Worm (Caenorhabditis elegans) whole organism, L4 larva: ENCODE results near the gene acs-20.

Source experiments
- T20F7.1 ChIP-seq: fragments of 200-800 bp; sonication (Bioruptor generic); optimal IDR thresholded peaks from 2 replicates; lab custom pipeline; 2018; ENCODE audit warnings: mild to moderate bottlenecking, missing genetic modification characterization, missing compliant biosample characterization
- ZK337.2 ChIP-seq: fragments of 200-800 bp; sonication (Bioruptor generic); IDR thresholded peaks from 2 replicates; pipeline ENCODE4 v1.3.6; 2022; ENCODE audit warnings: missing genetic modification reagents, missing genetic modification characterization, missing compliant biosample characterization
- aha-1 ChIP-seq: fragments of 150-350 bp; peaks from one replicate; lab custom pipeline; 2014; ENCODE audit warnings: missing biosample characterization, missing genetic modification characterization
- aly-2 ChIP-seq: sonication (generic microtip); optimal IDR thresholded peaks from 2 replicates; lab custom pipeline; 2018; ENCODE audit warnings: missing biosample characterization, missing genetic modification characterization
- ama-1 ChIP-seq: fragments of 150-350 bp; optimal IDR thresholded peaks from 2 replicates; lab custom pipeline; 2014; ENCODE audit warnings: inconsistent platforms, mixed read lengths
- ceh-20 ChIP-seq: fragments of 200-800 bp; sonication (Bioruptor generic); IDR thresholded peaks from 2 replicates; pipeline ENCODE4 v1.3.6; 2022; ENCODE audit warnings: missing genetic modification reagents, missing genetic modification characterization, missing compliant biosample characterization
- ceh-44 ChIP-seq: fragments of 200-800 bp; sonication (Bioruptor generic); IDR thresholded peaks from 2 replicates; pipeline ENCODE4 v1.3.6; 2022; ENCODE audit warnings: missing genetic modification reagents, missing genetic modification characterization, missing compliant biosample characterization
- ceh-82 ChIP-seq: sonication (generic microtip); optimal IDR thresholded peaks from 2 replicates; lab custom pipeline; 2017; ENCODE audit warnings: missing biosample characterization, missing genetic modification characterization
- ces-1 ChIP-seq: fragments of 150-350 bp; sonication (generic microtip); optimal IDR thresholded peaks from 4 replicates; lab custom pipeline; 2014; ENCODE audit warnings: missing biosample characterization, missing genetic modification reagents, missing genetic modification characterization
- daf-16 ChIP-seq, 3 experiments: sonication (generic microtip); optimal IDR thresholded peaks; 2 replicates each; lab custom pipeline; 2016 to 2017; ENCODE audit warnings: missing genetic modification characterization in 3 of 3, missing genetic modification reagents in 3 of 3, mild to moderate bottlenecking in 2 of 3, missing compliant biosample characterization in 2 of 3, missing biosample characterization in 1 of 3, moderate library complexity in 1 of 3
- dmd-6 ChIP-seq: fragments of 200-800 bp; sonication (Bioruptor generic); IDR thresholded peaks from 2 replicates; pipeline ENCODE4 v1.3.6; 2022; ENCODE audit warnings: missing genetic modification reagents, missing genetic modification characterization, missing compliant biosample characterization
- dve-1 ChIP-seq: sonication (generic microtip); optimal IDR thresholded peaks from 2 replicates; lab custom pipeline; 2017; ENCODE audit warnings: antibody characterized with exemption, mild to moderate bottlenecking, missing genetic modification characterization, missing compliant biosample characterization; ENCODE audit not compliant: insufficient read depth
- egl-27 ChIP-seq: sonication (generic microtip); optimal IDR thresholded peaks from 3 replicates; lab custom pipeline; 2017; ENCODE audit warnings: missing biosample characterization, missing genetic modification reagents, missing genetic modification characterization
- egl-43 ChIP-seq: fragments of 200-800 bp; sonication (Bioruptor generic); IDR thresholded peaks from 2 replicates; pipeline ENCODE4 v1.3.6; 2022; ENCODE audit warnings: missing genetic modification reagents, missing genetic modification characterization, missing compliant biosample characterization
- fkh-10 ChIP-seq: fragments of 150-350 bp; optimal IDR thresholded peaks from 2 replicates; lab custom pipeline; 2014; ENCODE audit warnings: missing biosample characterization, missing genetic modification reagents, missing genetic modification characterization
- fos-1 ChIP-seq: fragments of 150-350 bp; optimal IDR thresholded peaks from 2 replicates; lab custom pipeline; 2014; ENCODE audit warnings: missing biosample characterization, missing genetic modification characterization
- hlh-11 ChIP-seq: fragments of 200-800 bp; sonication (Bioruptor generic); optimal IDR thresholded peaks from 2 replicates; lab custom pipeline; 2018; ENCODE audit warnings: mild to moderate bottlenecking, missing genetic modification characterization, missing compliant biosample characterization
- hlh-30 ChIP-seq: sonication (generic microtip); optimal IDR thresholded peaks from 2 replicates; lab custom pipeline; 2017; ENCODE audit warnings: antibody characterized with exemption, mild to moderate bottlenecking, missing genetic modification characterization, missing compliant biosample characterization; ENCODE audit not compliant: insufficient read depth
- lim-7 ChIP-seq: fragments of 200-800 bp; sonication (Bioruptor generic); IDR thresholded peaks from 2 replicates; pipeline ENCODE4 v1.3.6; 2022; ENCODE audit warnings: missing genetic modification characterization, missing compliant biosample characterization
- lin-39 ChIP-seq: fragments of 150-350 bp; optimal IDR thresholded peaks from 2 replicates; lab custom pipeline; 2014; ENCODE audit warnings: missing biosample characterization, missing genetic modification reagents, missing genetic modification characterization
- lsy-2 ChIP-seq, 2 experiments: fragments of 150-350 bp in 1 of 2; sonication (generic microtip) in 1 of 2; optimal IDR thresholded peaks; 2 replicates each; lab custom pipeline; 2014 to 2017; ENCODE audit warnings: missing biosample characterization in 2 of 2, missing genetic modification characterization in 2 of 2
- mdl-1 ChIP-seq, 2 experiments: fragments of 150-350 bp in 1 of 2; sonication (generic microtip) in 1 of 2; optimal IDR thresholded peaks; 2 replicates each; lab custom pipeline; 2014 to 2017; ENCODE audit warnings: missing biosample characterization in 2 of 2, missing genetic modification characterization in 2 of 2
- mdt-29 ChIP-seq: fragments of 200-800 bp; sonication (Bioruptor generic); IDR thresholded peaks from 2 replicates; pipeline ENCODE4 v1.3.6; 2022; ENCODE audit warnings: missing genetic modification reagents, missing genetic modification characterization, missing compliant biosample characterization
- mep-1 ChIP-seq: fragments of 150-350 bp; sonication (generic microtip); optimal IDR thresholded peaks from 3 replicates; lab custom pipeline; 2014; ENCODE audit warnings: missing biosample characterization, missing genetic modification characterization
- nhr-102 ChIP-seq: sonication (generic microtip); optimal IDR thresholded peaks from 2 replicates; lab custom pipeline; 2016; ENCODE audit warnings: mild to moderate bottlenecking, missing genetic modification characterization, moderate library complexity, missing compliant biosample characterization
- nhr-25 ChIP-seq: sonication (generic microtip); optimal IDR thresholded peaks from 2 replicates; lab custom pipeline; 2017; ENCODE audit warnings: missing genetic modification characterization, mild to moderate bottlenecking, missing compliant biosample characterization, antibody characterized with exemption, moderate library complexity, borderline replicate concordance; ENCODE audit not compliant: insufficient read depth
- nhr-28 ChIP-seq: fragments of 150-350 bp; optimal IDR thresholded peaks from 2 replicates; lab custom pipeline; 2014; ENCODE audit warnings: missing biosample characterization, missing genetic modification characterization
- nhr-48 ChIP-seq: sonication (generic microtip); optimal IDR thresholded peaks from 2 replicates; lab custom pipeline; 2016; ENCODE audit warnings: mild to moderate bottlenecking, missing genetic modification characterization, missing compliant biosample characterization
- nhr-77 ChIP-seq: fragments of 150-350 bp; optimal IDR thresholded peaks from 2 replicates; lab custom pipeline; 2014; ENCODE audit warnings: missing biosample characterization, missing genetic modification characterization
- pqm-1 ChIP-seq: sonication (generic microtip); optimal IDR thresholded peaks from 2 replicates; lab custom pipeline; 2017; ENCODE audit warnings: missing biosample characterization, missing genetic modification characterization
- rbr-2 ChIP-seq: sonication (generic microtip); optimal IDR thresholded peaks from 2 replicates; lab custom pipeline; 2016; ENCODE audit warnings: missing genotype, missing genetic modification characterization, missing compliant biosample characterization
- tag-97 ChIP-seq: fragments of 200-800 bp; sonication (Bioruptor generic); IDR thresholded peaks from 2 replicates; pipeline ENCODE4 v1.3.6; 2022; ENCODE audit warnings: missing genetic modification characterization, missing compliant biosample characterization
- unc-62 ChIP-seq, 3 experiments: fragments of 150-350 bp in 1 of 3; sonication (generic microtip); optimal IDR thresholded peaks in 2 of 3; peaks in 1 of 3; 1 replicate in 1 of 3; 2 replicates in 2 of 3; lab custom pipeline; 2014 to 2017; ENCODE audit warnings: missing biosample characterization in 3 of 3, missing genetic modification characterization in 3 of 3, missing genetic modification reagents in 3 of 3, missing genotype in 1 of 3
- vab-7 ChIP-seq: fragments of 200-800 bp; sonication (Bioruptor generic); IDR thresholded peaks from 2 replicates; pipeline ENCODE4 v1.3.6; 2022; ENCODE audit warnings: missing genetic modification reagents, missing genetic modification characterization, missing compliant biosample characterization
- zfp-2 ChIP-seq: sonication (generic microtip); optimal IDR thresholded peaks from 2 replicates; lab custom pipeline; 2016; ENCODE audit warnings: mild to moderate bottlenecking, missing genetic modification characterization, missing compliant biosample characterization
- zfp-3 ChIP-seq: fragments of 200-800 bp; sonication (Bioruptor generic); conservative IDR thresholded peaks from 2 replicates; pipeline ENCODE4 v1.3.6; 2022; ENCODE audit warnings: missing genetic modification reagents, missing genetic modification characterization, missing compliant biosample characterization

Gene acs-20

DNA sequence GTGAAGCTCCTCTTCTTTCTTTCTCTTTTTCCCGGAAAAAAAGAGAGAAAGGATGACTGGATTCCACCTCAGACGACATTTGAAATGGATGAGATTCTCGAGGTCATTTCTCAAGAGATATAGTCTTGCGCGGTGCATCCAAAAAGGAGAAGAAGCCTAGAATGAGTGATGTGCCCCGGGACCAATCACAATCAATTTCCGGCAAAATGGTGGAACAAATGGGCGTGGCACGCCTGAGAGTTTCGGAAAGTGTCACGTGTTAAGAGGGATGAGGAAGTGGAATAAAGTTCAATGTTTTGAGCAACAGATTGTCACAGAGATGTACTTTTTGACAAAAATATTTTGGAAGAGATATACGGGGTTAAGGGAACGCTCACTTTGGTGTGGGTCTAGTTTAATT, 27.1 kb upstream of the acs-20 start:
- TF ChIP-seq mdt-29 (GFP tag; lab: Robert Waterston, UW) (0 out of 2 replicates have a peak, but pooled peaks have one; percentile 11), hlh-30 (peak; percentile 53), vab-7 (GFP tag; lab: Robert Waterston, UW) (0 out of 2 replicates have a peak, but pooled peaks have one; percentile 45), mep-1 (peak; percentile 9), aha-1 (peak; percentile 93), ceh-20 (GFP tag; lab: Robert Waterston, UW) (peak; percentile 76), unc-62 (GFP tag; optimal IDR thresholded peaks at IDR 0.05 in 1 of 2; lab: Kevin White, UChicago) (peak in 1 of 2 experiments; percentile 97), unc-62 (tag; optimal IDR thresholded peaks at IDR 0.05; lab: Kevin White, UChicago) (no peak), T20F7.1 (GFP tag; lab: Kevin White, UChicago) (no peak), lin-39 (tag; lab: Kevin White, UChicago) (no peak), ama-1 (lab: Kevin White, UChicago) (no peak)

DNA sequence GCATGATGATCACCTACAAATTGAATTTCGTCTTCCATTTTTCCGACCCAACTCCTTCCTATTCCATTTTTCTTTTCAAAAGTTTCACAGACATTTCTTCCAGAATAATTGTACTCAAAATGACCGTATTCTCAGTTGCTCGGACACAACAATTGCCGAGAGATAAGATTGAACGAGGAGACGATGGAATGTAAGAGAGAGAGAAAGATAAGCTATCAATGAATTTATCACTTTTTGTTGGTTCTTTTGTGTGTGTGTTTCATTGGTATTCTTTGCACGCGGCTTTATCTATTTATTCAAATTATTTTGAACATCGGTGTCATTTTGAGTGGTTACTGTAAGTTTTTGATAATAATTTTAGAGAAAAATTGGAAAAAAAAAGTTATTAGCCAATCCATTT, 21.9 kb upstream of the acs-20 start, which contains the start of gene ugt-65:
TSS of gene ugt-65 (plus strand) at position 229 of the 400 bp plus-strand sequence.
- TF ChIP-seq nhr-77 (peak; percentile 46), ces-1 (no peak), ceh-44 (GFP tag; lab: Robert Waterston, UW) (no peak), nhr-48 (tag; lab: Kevin White, UChicago) (peak; percentile 27), dmd-6 (GFP tag; lab: Robert Waterston, UW) (peak; percentile 54), zfp-2 (tag; lab: Kevin White, UChicago) (no peak), nhr-102 (tag; lab: Kevin White, UChicago) (peak; percentile 1), fos-1 (tag; lab: Kevin White, UChicago) (no peak), pqm-1 (tag; lab: Kevin White, UChicago) (peak; percentile 76), hlh-11 (peak; percentile 54), nhr-25 (tag; lab: Kevin White, UChicago) (no peak), nhr-28 (tag; lab: Kevin White, UChicago) (peak; percentile 72), ceh-82 (tag; lab: Kevin White, UChicago) (no peak), dve-1 (tag; lab: Kevin White, UChicago) (peak; percentile 67), lsy-2 (tag; optimal IDR thresholded peaks at IDR 0.05; lab: Kevin White, UChicago) (peak in 1 of 2 experiments; percentile 17), mdt-29 (GFP tag; lab: Robert Waterston, UW) (no peak), daf-16 (GFP tag; optimal IDR thresholded peaks at IDR 0.05; lab: Kevin White, UChicago) (no peak), daf-16 (tag; optimal IDR thresholded peaks at IDR 0.05; lab: Kevin White, UChicago) (peak; percentile 74), aly-2 (tag; lab: Kevin White, UChicago) (no peak)

DNA sequence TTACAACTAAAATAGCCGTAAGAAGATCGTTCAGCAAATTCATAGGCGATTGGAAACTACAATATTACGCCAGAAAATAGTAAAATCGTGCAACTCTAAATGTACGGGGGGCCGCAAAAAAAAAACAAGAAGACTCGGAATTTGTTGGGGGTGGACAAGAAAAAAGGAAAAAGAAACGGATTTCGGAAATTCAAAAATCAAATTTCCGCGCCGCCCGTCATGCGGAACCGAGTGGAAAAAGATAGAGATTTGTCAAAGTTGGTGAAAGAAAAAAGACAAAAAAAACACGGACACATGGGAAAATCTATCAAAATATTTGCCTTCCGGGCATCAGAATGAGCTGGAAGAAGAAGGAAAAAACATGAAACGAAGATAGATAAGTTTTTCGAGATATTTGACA, 20.8 kb upstream of the acs-20 start:
- TF ChIP-seq ZK337.2 (no peak), egl-27 (tag; lab: Kevin White, UChicago) (no peak), tag-97 (no peak), rbr-2 (tag; lab: Kevin White, UChicago) (no peak), fkh-10 (GFP tag; lab: Kevin White, UChicago) (peak; percentile 54), lim-7 (no peak), mdl-1 (tag; optimal IDR thresholded peaks at IDR 0.05; lab: Kevin White, UChicago) (no peak), mep-1 (peak; percentile 14), zfp-3 (GFP tag; lab: Robert Waterston, UW) (no peak), egl-43 (no peak), zfp-2 (tag; lab: Kevin White, UChicago) (no peak), aha-1 (no peak)
- TF ChIP-seq, all 104 proteins: peak for 2
